Worm (Caenorhabditis elegans) whole organism, late embryonic: Measurements from ENCODE around the gene F08C6.18.

ENCODE experiments used
- K02D7.2 ChIP-seq: sonication (generic microtip); optimal IDR thresholded peaks from 2 replicates; lab custom pipeline; 2017; ENCODE audit warnings: mild to moderate bottlenecking, missing genetic modification characterization, missing compliant biosample characterization
- ceh-14 ChIP-seq: sonication (generic microtip); optimal IDR thresholded peaks from 2 replicates; lab custom pipeline; 2016; ENCODE audit warnings: missing genotype, missing genetic modification characterization, missing compliant biosample characterization
- fkh-10 ChIP-seq: fragments of 150-350 bp; optimal IDR thresholded peaks from 2 replicates; lab custom pipeline; 2014; ENCODE audit warnings: missing biosample characterization, missing genetic modification reagents, missing genetic modification characterization
- madf-2 ChIP-seq: sonication (generic microtip); optimal IDR thresholded peaks from 2 replicates; lab custom pipeline; 2017; ENCODE audit warnings: missing genetic modification characterization, missing compliant biosample characterization

DNA sequence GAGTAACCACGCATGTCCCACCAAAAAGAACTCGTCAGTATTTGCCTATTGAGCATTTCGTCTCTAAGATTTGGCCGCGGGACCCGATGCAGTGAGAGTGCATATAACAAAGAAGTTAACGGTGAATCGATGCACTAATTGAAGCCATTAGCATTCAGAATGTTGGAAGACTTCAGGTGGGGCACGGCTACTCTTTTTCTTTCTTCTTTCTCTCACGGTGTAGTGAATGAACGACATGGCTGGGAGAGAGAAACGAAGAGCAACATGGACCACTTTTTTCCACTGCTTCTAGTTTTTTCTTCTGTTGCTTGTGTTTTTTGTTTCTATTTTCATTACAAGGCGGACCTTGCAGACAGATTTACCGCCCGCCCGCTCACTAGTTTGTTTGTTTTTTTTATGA, 32.4 kb downstream of the F08C6.18 start:
- TF ChIP-seq madf-2 (tag; lab: Kevin White, UChicago) = no peak
- TF ChIP-seq K02D7.2 (tag; lab: Kevin White, UChicago) = no peak
- no peak for TF ChIP-seq ceh-14 (tag; lab: Kevin White, UChicago)
- no peak for TF ChIP-seq fkh-10 (GFP tag; lab: Kevin White, UChicago)
